Fruit fly (Drosophila melanogaster) whole organism, embryonic: ENCODE data around the gene CG14237.

Source experiments
- Abd-B ChIP-seq: fragments of 200-800 bp; sonication (Bioruptor generic); optimal IDR thresholded peaks from 2 replicates; lab custom pipeline; 2018; ENCODE audit warnings: missing biosample characterization, mild to moderate bottlenecking, missing genetic modification characterization, moderate library complexity
- C15 ChIP-seq: fragments of 200-800 bp; sonication (Bioruptor generic); IDR thresholded peaks from 3 replicates; pipeline ENCODE4 v1.3.6; 2022; ENCODE audit warnings: missing biosample characterization, missing genetic modification characterization
- CG10209 ChIP-seq: fragments of 200-800 bp; sonication (Bioruptor generic); optimal IDR thresholded peaks from 3 replicates; lab custom pipeline; 2017; ENCODE audit warnings: missing biosample characterization, mild to moderate bottlenecking, missing genetic modification characterization, missing genetic modification reagents
- CG11456 ChIP-seq: fragments of 200-800 bp; sonication (Bioruptor generic); IDR thresholded peaks from 3 replicates; pipeline ENCODE4 v1.3.6; 2022; ENCODE audit warnings: missing biosample characterization, missing genetic modification characterization
- CG12219 ChIP-seq: fragments of 200-800 bp; sonication (Bioruptor generic); optimal IDR thresholded peaks from 3 replicates; lab custom pipeline; 2018; ENCODE audit warnings: missing biosample characterization, mild to moderate bottlenecking, missing genetic modification characterization
- CG13624 ChIP-seq: fragments of 200-800 bp; sonication (Bioruptor generic); optimal IDR thresholded peaks from 2 replicates; lab custom pipeline; 2016; ENCODE audit warnings: missing biosample characterization, missing genetic modification characterization
- CG13894 ChIP-seq: fragments of 200-800 bp; sonication (Bioruptor generic); optimal IDR thresholded peaks from 3 replicates; lab custom pipeline; 2018; ENCODE audit warnings: missing biosample characterization, mild to moderate bottlenecking, missing genetic modification characterization, moderate library complexity
- CG14441 ChIP-seq: fragments of 200-800 bp; sonication (Bioruptor generic); IDR thresholded peaks from 2 replicates; pipeline ENCODE4 v1.3.6; 2022; ENCODE audit warnings: missing biosample characterization, missing genetic modification characterization
- CG14667 ChIP-seq: fragments of 200-800 bp; sonication (Bioruptor generic); IDR thresholded peaks from 2 replicates; pipeline ENCODE4 v1.3.6; 2022; ENCODE audit warnings: missing biosample characterization, missing genetic modification characterization
- CG16863 ChIP-seq: fragments of 200-800 bp; sonication (Bioruptor generic); optimal IDR thresholded peaks from 3 replicates; lab custom pipeline; 2016; ENCODE audit warnings: missing biosample characterization, missing genetic modification characterization
- CG17186 ChIP-seq: fragments of 200-800 bp; sonication (Bioruptor generic); optimal IDR thresholded peaks from 3 replicates; lab custom pipeline; 2017; ENCODE audit warnings: missing biosample characterization, missing genetic modification reagents, missing genetic modification characterization
- CG18599 ChIP-seq: fragments of 200-800 bp; sonication (Bioruptor generic); optimal IDR thresholded peaks from 3 replicates; lab custom pipeline; 2017; ENCODE audit warnings: missing biosample characterization, missing genetic modification characterization, mild to moderate bottlenecking, moderate library complexity, missing genetic modification reagents
- CG2875 ChIP-seq: fragments of 200-800 bp; sonication (Bioruptor generic); optimal IDR thresholded peaks from 2 replicates; lab custom pipeline; 2017; ENCODE audit warnings: missing biosample characterization, mild to moderate bottlenecking, missing genetic modification characterization, missing genetic modification reagents
- CG31224 ChIP-seq: fragments of 200-800 bp; sonication (Bioruptor generic); IDR thresholded peaks from 2 replicates; pipeline ENCODE4 v1.3.6; 2022; ENCODE audit warnings: missing biosample characterization, missing genetic modification characterization
- CG3838 ChIP-seq: fragments of 200-800 bp; sonication (Bioruptor generic); optimal IDR thresholded peaks from 3 replicates; lab custom pipeline; 2016; ENCODE audit warnings: missing biosample characterization, missing genetic modification characterization
- CG7928 ChIP-seq: fragments of 200-800 bp; sonication (Bioruptor generic); optimal IDR thresholded peaks from 2 replicates; lab custom pipeline; 2017; ENCODE audit warnings: missing biosample characterization, mild to moderate bottlenecking, missing genetic modification characterization
- CG8290 ChIP-seq, 3 experiments: fragments of 200-800 bp; sonication (Bioruptor generic); optimal IDR thresholded peaks; 2 replicates each; lab custom pipeline; 2016 to 2019; ENCODE audit warnings: missing biosample characterization in 3 of 3, missing genetic modification characterization in 3 of 3, mild to moderate bottlenecking in 2 of 3, moderate library complexity in 1 of 3
- CG8924 ChIP-seq: fragments of 200-800 bp; optimal IDR thresholded peaks from 3 replicates; lab custom pipeline; 2019; ENCODE audit warnings: missing biosample characterization, mild to moderate bottlenecking, missing genetic modification characterization, moderate library complexity
- CTCF ChIP-seq: fragments of 200-800 bp; sonication (Bioruptor generic); optimal IDR thresholded peaks from 2 replicates; lab custom pipeline; 2017; ENCODE audit warnings: missing biosample characterization, mild to moderate bottlenecking, missing genetic modification characterization, moderate library complexity
- Camta ChIP-seq: fragments of 200-800 bp; sonication (Bioruptor generic); optimal IDR thresholded peaks from 2 replicates; lab custom pipeline; 2016; ENCODE audit warnings: missing biosample characterization, missing genetic modification characterization
- D19B ChIP-seq: fragments of 200-800 bp; sonication (Bioruptor generic); optimal IDR thresholded peaks from 2 replicates; lab custom pipeline; 2017; ENCODE audit warnings: missing biosample characterization, mild to moderate bottlenecking, missing genetic modification characterization
- Dbx ChIP-seq: fragments of 200-800 bp; sonication (Bioruptor generic); IDR thresholded peaks from 3 replicates; pipeline ENCODE4 v1.3.6; 2022; ENCODE audit warnings: missing biosample characterization, missing genetic modification characterization
- Dip3 ChIP-seq: fragments of 200-800 bp; sonication (Bioruptor generic); optimal IDR thresholded peaks from 3 replicates; lab custom pipeline; 2016; ENCODE audit warnings: missing biosample characterization, missing genetic modification characterization
- Dref ChIP-seq: fragments of 200-800 bp; sonication (Bioruptor generic); IDR thresholded peaks from 2 replicates; pipeline ENCODE4 v1.3.6; 2022; ENCODE audit warnings: missing biosample characterization, missing genetic modification characterization
- E2f2 ChIP-seq: fragments of 200-800 bp; sonication (Bioruptor generic); IDR thresholded peaks from 2 replicates; pipeline ENCODE4 v1.3.6; 2022; ENCODE audit warnings: missing biosample characterization, missing genetic modification characterization
- Fer2 ChIP-seq: fragments of 200-800 bp; sonication (Bioruptor generic); optimal IDR thresholded peaks from 2 replicates; lab custom pipeline; 2018; ENCODE audit warnings: missing biosample characterization, mild to moderate bottlenecking, missing genetic modification characterization, moderate library complexity
- H15 ChIP-seq: fragments of 200-800 bp; sonication (Bioruptor generic); IDR thresholded peaks from 3 replicates; pipeline ENCODE4 v1.3.6; 2022; ENCODE audit warnings: missing biosample characterization, missing genetic modification characterization
- HLH3B ChIP-seq: fragments of 200-800 bp; sonication (Bioruptor generic); IDR thresholded peaks from 2 replicates; pipeline ENCODE4 v1.3.6; 2022; ENCODE audit warnings: missing biosample characterization, missing genetic modification characterization
- Hand ChIP-seq: fragments of 200-800 bp; sonication (Bioruptor generic); optimal IDR thresholded peaks from 2 replicates; lab custom pipeline; 2017; ENCODE audit warnings: mild to moderate bottlenecking, missing biosample characterization, missing genetic modification reagents, missing genetic modification characterization
- Hmr ChIP-seq: fragments of 200-800 bp; sonication (Bioruptor generic); optimal IDR thresholded peaks from 3 replicates; lab custom pipeline; 2017; ENCODE audit warnings: mild to moderate bottlenecking, missing biosample characterization, missing genetic modification reagents, missing genetic modification characterization
- Lhr ChIP-seq: fragments of 200-800 bp; sonication (Bioruptor generic); optimal IDR thresholded peaks from 3 replicates; lab custom pipeline; 2017; ENCODE audit warnings: mild to moderate bottlenecking, missing biosample characterization, missing genetic modification reagents, missing genetic modification characterization
- Mrtf ChIP-seq: fragments of 200-800 bp; sonication (Bioruptor generic); IDR thresholded peaks from 3 replicates; pipeline ENCODE4 v1.3.6; 2022; ENCODE audit warnings: missing biosample characterization, missing genetic modification characterization
- NFAT ChIP-seq: fragments of 200-800 bp; sonication (Bioruptor generic); IDR thresholded peaks from 2 replicates; pipeline ENCODE4 v1.3.6; 2022; ENCODE audit warnings: missing biosample characterization, missing genetic modification characterization
- Nf-YC ChIP-seq: fragments of 200-800 bp; optimal IDR thresholded peaks from 3 replicates; lab custom pipeline; 2019; ENCODE audit warnings: missing biosample characterization, mild to moderate bottlenecking, missing genetic modification characterization, moderate library complexity
- PHDP ChIP-seq: fragments of 200-800 bp; sonication (Bioruptor generic); optimal IDR thresholded peaks from 3 replicates; lab custom pipeline; 2018; ENCODE audit warnings: missing biosample characterization, mild to moderate bottlenecking, missing genetic modification characterization, moderate library complexity
- Ssrp ChIP-seq: fragments of 200-800 bp; sonication (Bioruptor generic); optimal IDR thresholded peaks from 2 replicates; lab custom pipeline; 2018; ENCODE audit warnings: missing biosample characterization, mild to moderate bottlenecking, missing genetic modification characterization, moderate library complexity
- ap ChIP-seq: fragments of 200-800 bp; sonication (Bioruptor generic); IDR thresholded peaks from 2 replicates; pipeline ENCODE4 v1.3.6; 2022; ENCODE audit warnings: missing biosample characterization, missing genetic modification characterization
- cg ChIP-seq: fragments of 200-800 bp; sonication (Bioruptor generic); optimal IDR thresholded peaks from 3 replicates; lab custom pipeline; 2019; ENCODE audit warnings: missing biosample characterization, mild to moderate bottlenecking, missing genetic modification characterization, moderate library complexity
- croc ChIP-seq: fragments of 200-800 bp; sonication (Bioruptor generic); conservative IDR thresholded peaks from 3 replicates; pipeline ENCODE4 v1.3.6; 2022; ENCODE audit warnings: missing biosample characterization, missing genetic modification characterization
- dpn ChIP-seq, 2 experiments: fragments of 200-800 bp; sonication (Bioruptor generic); optimal IDR thresholded peaks; 3 replicates each; lab custom pipeline; 2016; ENCODE audit warnings: missing biosample characterization in 2 of 2, missing genetic modification characterization in 2 of 2
- gem ChIP-seq: fragments of 200-800 bp; sonication (Bioruptor generic); optimal IDR thresholded peaks from 2 replicates; lab custom pipeline; 2019; ENCODE audit warnings: missing biosample characterization, mild to moderate bottlenecking, missing genetic modification characterization, moderate library complexity
- kni ChIP-seq: fragments of 200-800 bp; sonication (Bioruptor generic); optimal IDR thresholded peaks from 3 replicates; lab custom pipeline; 2017; ENCODE audit warnings: mild to moderate bottlenecking, missing biosample characterization, missing genetic modification reagents, missing genetic modification characterization
- lmd ChIP-seq: fragments of 200-800 bp; sonication (Bioruptor generic); IDR thresholded peaks from 2 replicates; pipeline ENCODE4 v1.3.6; 2022; ENCODE audit warnings: missing biosample characterization, missing genetic modification characterization
- onecut ChIP-seq: fragments of 200-800 bp; sonication (Bioruptor generic); IDR thresholded peaks from 2 replicates; pipeline ENCODE4 v1.3.6; 2022; ENCODE audit warnings: missing biosample characterization, missing genetic modification characterization
- org-1 ChIP-seq: fragments of 200-800 bp; sonication (Bioruptor generic); optimal IDR thresholded peaks from 2 replicates; lab custom pipeline; 2017; ENCODE audit warnings: missing biosample characterization, missing genetic modification characterization
- pfk ChIP-seq: fragments of 200-800 bp; sonication (Bioruptor generic); optimal IDR thresholded peaks from 2 replicates; lab custom pipeline; 2018; ENCODE audit warnings: missing biosample characterization, mild to moderate bottlenecking, missing genetic modification characterization, moderate library complexity
- sisA ChIP-seq: fragments of 200-800 bp; sonication (Bioruptor generic); IDR thresholded peaks from 2 replicates; pipeline ENCODE4 v1.3.6; 2022; ENCODE audit warnings: missing biosample characterization, missing genetic modification characterization
- sr ChIP-seq: fragments of 200-800 bp; sonication (Bioruptor generic); IDR thresholded peaks from 3 replicates; pipeline ENCODE4 v1.3.6; 2022; ENCODE audit warnings: missing biosample characterization, missing genetic modification characterization
- sug ChIP-seq: fragments of 200-800 bp; optimal IDR thresholded peaks from 2 replicates; lab custom pipeline; 2019; ENCODE audit warnings: missing biosample characterization, mild to moderate bottlenecking, missing genetic modification characterization, moderate library complexity
- trh ChIP-seq: fragments of 200-800 bp; sonication (Bioruptor generic); optimal IDR thresholded peaks from 2 replicates; lab custom pipeline; 2016; ENCODE audit warnings: missing biosample characterization, missing genetic modification characterization
- tup ChIP-seq: fragments of 200-800 bp; sonication (Bioruptor generic); optimal IDR thresholded peaks from 2 replicates; lab custom pipeline; 2016; ENCODE audit warnings: missing biosample characterization, mild to moderate bottlenecking, missing genetic modification characterization, moderate library complexity

Gene CG14237

DNA sequence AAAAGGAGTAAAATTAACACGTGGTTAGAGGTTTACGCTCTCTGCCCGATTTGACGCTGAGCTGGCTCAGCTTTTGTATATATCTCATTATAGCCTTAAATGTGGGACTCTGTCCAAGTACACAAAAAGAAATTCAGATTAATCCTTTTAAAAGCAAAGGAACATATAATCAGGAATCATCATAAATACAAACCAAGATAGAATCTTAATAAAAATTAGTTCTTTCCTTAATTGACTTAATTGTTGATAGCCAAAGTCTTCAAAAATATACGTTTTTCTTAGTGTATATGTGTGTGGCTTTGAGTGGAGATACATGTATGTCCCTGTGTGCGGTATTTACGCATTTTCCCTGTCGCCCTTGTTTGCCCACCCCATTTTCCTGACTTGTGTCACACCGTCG is 37.6 kb downstream of the CG14237 start (continued):
- TF ChIP-seq CG14441 (0 out of 2 replicates have a peak, but pooled peaks have one; percentile 34), sug (tag; lab: Kevin White, UChicago) (peak; percentile 10), Fer2 (peak; percentile 4), CG13894 (tag; lab: Kevin White, UChicago) (peak; percentile 69), CG13624 (GFP tag; lab: Kevin White, UChicago) (peak; percentile 33), sisA (GFP tag; lab: Robert Waterston, UW) (no peak), gem (tag; lab: Kevin White, UChicago) (peak; percentile 57), Mrtf (GFP tag; lab: Robert Waterston, UW) (0 out of 3 replicates have a peak, but pooled peaks have one; percentile 5), tup (no peak), CG2875 (GFP tag; lab: Kevin White, UChicago) (no peak), Ssrp (tag; lab: Kevin White, UChicago) (no peak), Dref (GFP tag; lab: Robert Waterston, UW) (no peak), H15 (GFP tag; lab: Robert Waterston, UW) (no peak), Camta (GFP tag; lab: Kevin White, UChicago) (no peak), Hand (GFP tag; lab: Kevin White, UChicago) (peak; percentile 17), CG11456 (GFP tag; lab: Robert Waterston, UW) (no peak), Abd-B (no peak), CG18599 (peak; percentile 84), CG8924 (peak; percentile 29), kni (GFP tag; lab: Kevin White, UChicago) (no peak), Dip3 (GFP tag; lab: Kevin White, UChicago) (peak; percentile 7), PHDP (tag; lab: Kevin White, UChicago) (peak; percentile 46), C15 (GFP tag; lab: Robert Waterston, UW) (0 out of 3 replicates have a peak, but pooled peaks have one; percentile 13), onecut (GFP tag; lab: Robert Waterston, UW) (peak; percentile 20; the same call in 1 of the 2 replicates), CTCF (GFP tag; lab: Kevin White, UChicago) (no peak), Nf-YC (tag; lab: Kevin White, UChicago) (no peak), HLH3B (0 out of 2 replicates have a peak, but pooled peaks have one; percentile 21), trh (GFP tag; lab: Kevin White, UChicago) (no peak), CG31224 (GFP tag; lab: Robert Waterston, UW) (no peak), CG10209 (peak; percentile 6), Lhr (no peak), CG14667 (GFP tag; lab: Robert Waterston, UW) (0 out of 2 replicates have a peak, but pooled peaks have one; percentile 32), Dbx (GFP tag; lab: Robert Waterston, UW) (0 out of 3 replicates have a peak, but pooled peaks have one; percentile 56), sr (GFP tag; lab: Robert Waterston, UW) (no peak), croc (GFP tag; lab: Robert Waterston, UW) (no peak), NFAT (GFP tag; lab: Robert Waterston, UW) (peak; percentile 26; the same call in 1 of the 2 replicates), CG8290 (GFP tag; optimal IDR thresholded peaks at IDR 0.05; lab: Kevin White, UChicago) (no peak), CG8290 (tag; optimal IDR thresholded peaks at IDR 0.05; lab: Kevin White, UChicago) (peak in 1 of 2 experiments; percentile 10), cg (GFP tag; lab: Kevin White, UChicago) (no peak), dpn (GFP tag; optimal IDR thresholded peaks at IDR 0.05; lab: Kevin White, UChicago) (peak in 1 of 2 experiments; percentile 2), E2f2 (GFP tag; lab: Robert Waterston, UW) (peak; percentile 29; the same call in 1 of the 2 replicates), pfk (GFP tag; lab: Kevin White, UChicago) (no peak), CG16863 (GFP tag; lab: Kevin White, UChicago) (no peak), CG7928 (no peak), CG3838 (GFP tag; lab: Kevin White, UChicago) (no peak), Hmr (GFP tag; lab: Kevin White, UChicago) (peak; percentile 69), org-1 (peak; percentile 4), ap (no peak), CG17186 (GFP tag; lab: Kevin White, UChicago) (no peak), CG12219 (GFP tag; lab: Kevin White, UChicago) (no peak), lmd (GFP tag; lab: Robert Waterston, UW) (peak; percentile 26; the same call in 1 of the 2 replicates), D19B (GFP tag; lab: Kevin White, UChicago) (peak; percentile 33)
